Worm (Caenorhabditis elegans): ENCODE data around the gene dkc-1.

dkc-1 gene

DNA sequence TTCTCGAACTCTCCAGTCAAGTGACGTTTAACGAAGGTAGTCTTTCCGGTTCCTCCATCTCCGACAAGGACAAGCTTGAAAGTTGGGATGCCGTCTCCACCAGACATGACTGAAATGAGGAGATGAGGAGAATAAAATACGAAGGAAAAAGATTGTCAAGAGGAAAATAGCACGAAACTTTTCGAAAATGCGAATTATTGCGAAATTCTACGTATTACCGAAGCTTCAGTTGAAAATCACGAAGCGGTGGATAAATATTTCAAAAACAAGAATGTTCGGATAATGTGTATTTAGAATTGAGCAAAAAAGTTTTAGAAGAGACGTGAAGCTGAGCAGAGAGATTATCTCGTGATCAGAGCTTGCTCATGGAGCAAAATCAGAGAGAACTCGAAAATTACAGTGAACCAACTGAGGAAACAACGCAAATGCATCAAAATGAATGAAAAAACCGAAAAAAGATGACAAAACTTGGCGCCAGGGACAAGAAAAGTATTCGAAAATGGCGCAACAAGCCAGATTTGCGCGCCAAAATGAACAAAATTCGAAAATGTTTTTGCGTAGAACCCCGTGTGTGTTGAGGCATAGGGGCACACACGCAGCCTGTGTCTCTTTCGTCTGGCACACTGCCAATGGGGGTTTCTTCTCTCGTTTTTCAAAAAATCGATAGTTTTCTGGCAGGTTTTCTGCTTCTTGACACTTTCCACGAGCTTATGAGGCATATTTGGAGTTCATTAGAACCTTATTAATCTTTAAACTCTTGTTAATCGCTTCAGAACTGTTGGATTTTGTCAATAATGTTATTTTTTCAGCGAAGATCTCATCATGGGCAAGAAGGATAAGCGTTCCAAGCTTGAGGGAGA, at the start of gene dkc-1, which contains the start of gene ran-1:
dkc-1 (plus strand) TSS at position 810 of the 860 bp plus-strand sequence.
ran-1 (minus strand) TSS at position 109 of the 860 bp plus-strand sequence.
- no peak for TF ChIP-seq T26A5.8 (tag; optimal IDR thresholded peaks at IDR 0.05)
- no peak for TF ChIP-seq rpc-1 (optimal IDR thresholded peaks at IDR 0.05)
- TF ChIP-seq rpc-1 (tag; optimal IDR thresholded peaks at IDR 0.05), result no peak
- peak; percentile 80 for TF ChIP-seq lsl-1 (GFP tag; optimal IDR thresholded peaks at IDR 0.05)
- TF ChIP-seq Y67H2A.10 (GFP tag; conservative IDR thresholded peaks at IDR 0.05), result peak; percentile 46; the same call in 1 of the 2 replicates
- no peak for TF ChIP-seq madf-10 (tag; optimal IDR thresholded peaks at IDR 0.05)
- peak; percentile 95 for TF ChIP-seq ceh-91 (GFP tag; IDR thresholded peaks at IDR 0.05)
- 0 out of 2 replicates have a peak, but pooled peaks have one; percentile 29 for TF ChIP-seq lir-1 (GFP tag; conservative IDR thresholded peaks at IDR 0.05)
- TF ChIP-seq lin-54 (GFP tag; optimal IDR thresholded peaks at IDR 0.05), result peak; percentile 93
- peak; percentile 95 for TF ChIP-seq dpl-1 (GFP tag; optimal IDR thresholded peaks at IDR 0.05)
- peak; percentile 81 for TF ChIP-seq unc-130 (GFP tag; optimal IDR thresholded peaks at IDR 0.05)
- no peak for TF ChIP-seq F22D6.2 (tag; optimal IDR thresholded peaks at IDR 0.05)
- TF ChIP-seq ama-1 (optimal IDR thresholded peaks at IDR 0.05), result no peak
- TF ChIP-seq ama-1 (GFP tag; optimal IDR thresholded peaks at IDR 0.05), result no peak
- TF ChIP-seq aptf-2 (GFP tag; conservative IDR thresholded peaks at IDR 0.05), result 0 out of 2 replicates have a peak, but pooled peaks have one; percentile 60
- peak; percentile 43; the same call in 1 of the 2 replicates for TF ChIP-seq ztf-28 (GFP tag; IDR thresholded peaks at IDR 0.05)
- no peak for TF ChIP-seq F57A8.1 (GFP tag; optimal IDR thresholded peaks at IDR 0.05)
- TF ChIP-seq lin-40 (tag; optimal IDR thresholded peaks at IDR 0.05), result peak; percentile 51
- peak; percentile 90 for TF ChIP-seq attf-5 (GFP tag; optimal IDR thresholded peaks at IDR 0.05)
- TF ChIP-seq cebp-2 (GFP tag; IDR thresholded peaks at IDR 0.05), result no peak
- TF ChIP-seq nfya-1 (tag; optimal IDR thresholded peaks at IDR 0.05; ENCODE audit: borderline replicate concordance, insufficient read depth), result no peak
- peak; percentile 38 for TF ChIP-seq ztf-26 (tag; optimal IDR thresholded peaks at IDR 0.05)
- TF ChIP-seq rec-8 (tag; optimal IDR thresholded peaks at IDR 0.05), result no peak
- peak; percentile 84 for TF ChIP-seq F33H1.4 (GFP tag; IDR thresholded peaks at IDR 0.05)
- no peak for TF ChIP-seq chd-7 (tag; optimal IDR thresholded peaks at IDR 0.05)
- peak; percentile 80 for TF ChIP-seq pbrm-1 (GFP tag; IDR thresholded peaks at IDR 0.05)
- no peak for TF ChIP-seq ceh-58 (GFP tag; IDR thresholded peaks at IDR 0.05)
- no peak for TF ChIP-seq F57C9.4 (tag; optimal IDR thresholded peaks at IDR 0.05)
- peak; percentile 87 for TF ChIP-seq C17E4.6 (GFP tag; IDR thresholded peaks at IDR 0.05)
- peak; percentile 94 for TF ChIP-seq madf-8 (GFP tag; conservative IDR thresholded peaks at IDR 0.05)
- peak; percentile 68 for TF ChIP-seq ztf-18 (tag; optimal IDR thresholded peaks at IDR 0.05)
- peak; percentile 4 for TF ChIP-seq repo-1 (tag; optimal IDR thresholded peaks at IDR 0.05)
- TF ChIP-seq mcd-1 (GFP tag; IDR thresholded peaks at IDR 0.05), result peak; percentile 82
- TF ChIP-seq B0019.2 (GFP tag; conservative IDR thresholded peaks at IDR 0.05), result peak; percentile 86
- TF ChIP-seq ceh-40 (GFP tag; IDR thresholded peaks at IDR 0.05), result no peak
- peak; percentile 79; the same call in 1 of the 2 replicates for TF ChIP-seq nfyb-1 (GFP tag; IDR thresholded peaks at IDR 0.05)
- TF ChIP-seq B0261.1 (tag; optimal IDR thresholded peaks at IDR 0.05), result no peak
- no peak for TF ChIP-seq F39B2.1 (GFP tag; IDR thresholded peaks at IDR 0.05)
- TF ChIP-seq ZK185.1 (tag; optimal IDR thresholded peaks at IDR 0.05; ENCODE audit: poor library complexity, severe bottlenecking), result no peak
- TF ChIP-seq C06A6.2 (GFP tag; conservative IDR thresholded peaks at IDR 0.05), result no peak
- TF ChIP-seq snpc-3.4 (tag; optimal IDR thresholded peaks at IDR 0.05), result peak; percentile 91
- TF ChIP-seq F10E7.11 (tag; optimal IDR thresholded peaks at IDR 0.05), result no peak
- peak; percentile 84 for TF ChIP-seq F49E8.2 (tag; optimal IDR thresholded peaks at IDR 0.05; ENCODE audit: insufficient read depth)
- no peak for TF ChIP-seq atf-7 (tag; optimal IDR thresholded peaks at IDR 0.05)
- TF ChIP-seq dox-1 (GFP tag; IDR thresholded peaks at IDR 0.05), result peak; percentile 94
- TF ChIP-seq aptf-3 (GFP tag; IDR thresholded peaks at IDR 0.05), result 0 out of 2 replicates have a peak, but pooled peaks have one; percentile 21
- no peak for TF ChIP-seq lag-1 (GFP tag; IDR thresholded peaks at IDR 0.05)
- no peak for TF ChIP-seq sdz-38 (tag; optimal IDR thresholded peaks at IDR 0.05)
